Worm (Caenorhabditis elegans): ENCODE measurements around the gene C01G12.7.

- TF ChIP-seq dao-5 (tag; optimal IDR thresholded peaks at IDR 0.05) (no peak), him-1 (tag; optimal IDR thresholded peaks at IDR 0.05) (no peak)
Measured at ce11 chrII:14567811-14568210, 23.9 kb downstream of the C01G12.7 start.

Measured in whole organism, L4/young adult.